Worm (Caenorhabditis elegans): ENCODE data around the gene C17C3.24.

DNA sequence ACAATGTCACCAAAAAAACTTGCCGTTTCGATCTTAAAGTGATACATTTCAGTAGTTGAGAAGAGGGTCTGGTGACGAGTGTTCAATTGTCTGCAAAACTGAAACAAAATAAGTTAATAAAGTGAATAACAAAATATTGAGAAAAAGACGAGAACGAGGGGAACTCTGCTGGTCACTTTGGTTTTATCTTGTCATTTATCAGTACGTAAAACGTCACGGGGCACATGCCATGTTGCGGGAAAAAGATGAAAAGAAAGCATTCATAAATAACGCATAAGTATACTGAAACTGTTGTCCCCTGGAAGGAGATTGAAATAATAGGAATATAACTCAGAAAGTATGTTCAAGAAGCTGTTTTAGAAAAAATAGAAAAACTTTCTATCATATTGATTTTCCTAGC lies 26.7 kb downstream of the C17C3.24 start, which contains the start of gene sahd-1:
- TF ChIP-seq ceh-45 (GFP tag; IDR thresholded peaks at IDR 0.05) (no peak), zip-5 (tag; optimal IDR thresholded peaks at IDR 0.05) (no peak), ets-4 (tag; optimal IDR thresholded peaks at IDR 0.05) (no peak), dve-1 (tag; optimal IDR thresholded peaks at IDR 0.05) (no peak), pha-4 (tag; optimal IDR thresholded peaks at IDR 0.05) (no peak), sox-4 (tag; optimal IDR thresholded peaks at IDR 0.05) (no peak)

Data from whole organism, late embryonic.